Worm (Caenorhabditis elegans) whole organism, young adult: ENCODE data around the gene hst-3.2.

Source experiments
- B0336.3 ChIP-seq: fragments of 200-800 bp; sonication (Bioruptor generic); IDR thresholded peaks from 2 replicates; pipeline ENCODE4 v1.3.6; 2022; ENCODE audit warnings: missing genetic modification characterization, missing compliant biosample characterization
- F37B4.10 ChIP-seq: fragments of 200-800 bp; sonication (Bioruptor generic); IDR thresholded peaks from 2 replicates; pipeline ENCODE4 v1.3.6; 2022; ENCODE audit warnings: missing genetic modification characterization, missing compliant biosample characterization
- F57A8.1 ChIP-seq: fragments of 200-800 bp; sonication (Bioruptor generic); optimal IDR thresholded peaks from 2 replicates; lab custom pipeline; 2018; ENCODE audit warnings: mild to moderate bottlenecking, missing genetic modification characterization, moderate library complexity, missing compliant biosample characterization
- F57C9.4 ChIP-seq: sonication (generic microtip); optimal IDR thresholded peaks from 2 replicates; lab custom pipeline; 2017; ENCODE audit warnings: mild to moderate bottlenecking, missing genetic modification characterization, missing compliant biosample characterization
- ama-1 ChIP-seq, 3 experiments: fragments of 150-350 bp in 1 of 3; sonication (generic microtip) in 2 of 3; optimal IDR thresholded peaks; 2 replicates each; lab custom pipeline; 2014 to 2018; ENCODE audit warnings: missing biosample characterization in 2 of 3, missing genetic modification characterization in 2 of 3, missing genetic modification reagents in 2 of 3
- attf-6 ChIP-seq: fragments of 200-800 bp; sonication (Bioruptor generic); IDR thresholded peaks from 2 replicates; pipeline ENCODE4 v1.3.6; 2022; ENCODE audit warnings: missing genetic modification reagents, missing genetic modification characterization, missing compliant biosample characterization
- dpl-1 ChIP-seq: fragments of 150-350 bp; optimal IDR thresholded peaks from 2 replicates; lab custom pipeline; 2014; ENCODE audit warnings: missing biosample characterization, missing genetic modification reagents, missing genetic modification characterization
- egl-18 ChIP-seq: fragments of 200-800 bp; sonication (Bioruptor generic); IDR thresholded peaks from 2 replicates; pipeline ENCODE4 v1.3.6; 2022; ENCODE audit warnings: missing genetic modification reagents, missing genetic modification characterization, missing compliant biosample characterization
- hmg-1.2 ChIP-seq: fragments of 200-800 bp; sonication (Bioruptor generic); IDR thresholded peaks from 2 replicates; pipeline ENCODE4 v1.3.6; 2022; ENCODE audit warnings: missing genetic modification reagents, missing genetic modification characterization, missing compliant biosample characterization
- let-526 ChIP-seq: fragments of 200-800 bp; sonication (Bioruptor generic); IDR thresholded peaks from 2 replicates; pipeline ENCODE4 v1.3.6; 2022; ENCODE audit warnings: missing genetic modification reagents, missing genetic modification characterization, missing compliant biosample characterization
- lin-35 ChIP-seq, 3 experiments: fragments of 150-350 bp in 2 of 3; sonication (generic microtip) in 1 of 3; optimal IDR thresholded peaks; 2 replicates each; lab custom pipeline; 2014 to 2018; ENCODE audit warnings: missing biosample characterization in 3 of 3, missing genetic modification characterization in 3 of 3, missing genetic modification reagents in 3 of 3
- lsl-1 ChIP-seq: fragments of 200-800 bp; sonication (Bioruptor generic); optimal IDR thresholded peaks from 2 replicates; lab custom pipeline; 2018; ENCODE audit warnings: mild to moderate bottlenecking, missing genetic modification characterization, moderate library complexity, missing compliant biosample characterization
- unc-130 ChIP-seq: sonication (generic microtip); optimal IDR thresholded peaks from 2 replicates; lab custom pipeline; 2016; ENCODE audit warnings: missing genetic modification reagents, missing genetic modification characterization, missing compliant biosample characterization
- unc-62 ChIP-seq: fragments of 150-350 bp; optimal IDR thresholded peaks from 2 replicates; lab custom pipeline; 2014; ENCODE audit warnings: missing biosample characterization, missing genetic modification reagents, missing genetic modification characterization

- TF ChIP-seq unc-62 (GFP tag; lab: Kevin White, UChicago) (no peak), F37B4.10 (no peak), lsl-1 (GFP tag; lab: Kevin White, UChicago) (no peak), ama-1 (optimal IDR thresholded peaks at IDR 0.05; lab: Kevin White, UChicago) (no peak), ama-1 (GFP tag; optimal IDR thresholded peaks at IDR 0.05; lab: Kevin White, UChicago) (no peak), hmg-1.2 (GFP tag; lab: Robert Waterston, UW) (no peak), F57A8.1 (GFP tag; lab: Kevin White, UChicago) (no peak), B0336.3 (GFP tag; lab: Robert Waterston, UW) (no peak), let-526 (GFP tag; lab: Robert Waterston, UW) (no peak), F57C9.4 (tag; lab: Kevin White, UChicago) (no peak), dpl-1 (GFP tag; lab: Kevin White, UChicago) (no peak), attf-6 (GFP tag; lab: Robert Waterston, UW) (no peak), unc-130 (GFP tag; lab: Kevin White, UChicago) (no peak), lin-35 (GFP tag; optimal IDR thresholded peaks at IDR 0.05; lab: Kevin White, UChicago) (no peak), egl-18 (no peak)
These were observed 1.1 kb downstream of the hst-3.2 start for ce11 chrX:2922602-2923203.
